Fruit fly (Drosophila melanogaster) Kc167 (cell line): ENCODE results near the gene nonC.

Experiments
- Sin3A ChIP-seq: fragments of >200 bp; optimal IDR thresholded peaks from 2 replicates; lab custom pipeline; 2018; ENCODE audit warnings: missing external identifiers
- psq ChIP-seq: fragments of >200 bp; optimal IDR thresholded peaks from 2 replicates; lab custom pipeline; 2017; ENCODE audit warnings: missing external identifiers

DNA sequence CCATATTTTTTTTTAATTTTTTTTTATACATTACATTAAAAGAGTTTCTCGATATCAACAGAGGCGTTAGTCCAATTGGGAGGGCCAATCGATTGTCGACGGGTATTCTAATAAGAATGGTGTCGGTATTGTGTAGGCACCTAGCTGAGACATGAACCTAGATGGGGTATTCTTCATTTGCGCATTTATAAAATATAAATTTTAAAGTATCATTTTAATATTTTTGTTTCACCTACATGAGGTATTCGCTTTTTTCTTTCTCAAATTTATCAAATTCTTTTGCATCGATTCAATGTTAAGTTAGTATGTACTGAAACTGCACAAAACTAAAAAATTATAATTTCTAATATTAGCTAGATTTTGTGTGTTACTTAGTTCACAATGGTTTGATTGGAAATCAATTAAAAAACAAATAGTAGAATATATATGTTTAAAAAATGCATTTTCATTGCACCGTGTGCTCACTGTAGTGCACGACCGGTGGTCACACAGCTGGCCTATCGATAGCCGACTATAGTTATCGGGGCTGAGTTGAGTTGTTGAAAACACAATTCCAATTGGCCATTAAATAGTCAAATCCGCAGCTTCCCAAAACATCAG lies 19.6 kb downstream of the nonC start, which contains the start of the genes CG14435 and Tmf:
- TF ChIP-seq Sin3A (lab: Kevin White, UChicago) (no peak), psq (lab: Kevin White, UChicago) (no peak)
